Fruit fly (Drosophila melanogaster) whole organism, embryonic: ENCODE data around the gene IntS9.
A peak's percentile ranks its signal among the peaks of the same experiment; 100 is the strongest.

Source experiments
- B-H2 ChIP-seq: fragments of 200-800 bp; sonication (Bioruptor generic); optimal IDR thresholded peaks from 2 replicates; lab custom pipeline; 2018; ENCODE audit warnings: missing biosample characterization, mild to moderate bottlenecking, missing genetic modification characterization
- CG10209 ChIP-seq: fragments of 200-800 bp; sonication (Bioruptor generic); optimal IDR thresholded peaks from 3 replicates; lab custom pipeline; 2017; ENCODE audit warnings: missing biosample characterization, mild to moderate bottlenecking, missing genetic modification characterization, missing genetic modification reagents
- CG11398 ChIP-seq: fragments of 200-800 bp; sonication (Bioruptor generic); optimal IDR thresholded peaks from 2 replicates; lab custom pipeline; 2016; ENCODE audit warnings: missing biosample characterization, missing genetic modification characterization
- CG12104 ChIP-seq: fragments of 200-800 bp; sonication (Bioruptor generic); optimal IDR thresholded peaks from 3 replicates; lab custom pipeline; 2016; ENCODE audit warnings: missing biosample characterization, missing genetic modification characterization
- CG1233 ChIP-seq: fragments of 200-800 bp; sonication (Bioruptor generic); optimal IDR thresholded peaks from 4 replicates; lab custom pipeline; 2018; ENCODE audit warnings: missing biosample characterization, mild to moderate bottlenecking, missing genetic modification characterization
- CG13123 ChIP-seq: fragments of 200-800 bp; sonication (Bioruptor generic); optimal IDR thresholded peaks from 2 replicates; lab custom pipeline; 2016; ENCODE audit warnings: missing biosample characterization, missing genetic modification characterization
- CG13624 ChIP-seq: fragments of 200-800 bp; sonication (Bioruptor generic); optimal IDR thresholded peaks from 2 replicates; lab custom pipeline; 2016; ENCODE audit warnings: missing biosample characterization, missing genetic modification characterization
- CG17328 ChIP-seq: fragments of 200-800 bp; sonication (Bioruptor generic); IDR thresholded peaks from 2 replicates; pipeline ENCODE4 v1.3.6; 2022; ENCODE audit warnings: missing biosample characterization, missing genetic modification characterization
- CG17568 ChIP-seq: fragments of 200-800 bp; sonication (Bioruptor generic); optimal IDR thresholded peaks from 2 replicates; lab custom pipeline; 2018; ENCODE audit warnings: missing biosample characterization, mild to moderate bottlenecking, missing genetic modification characterization, moderate library complexity
- CG18599 ChIP-seq: fragments of 200-800 bp; sonication (Bioruptor generic); optimal IDR thresholded peaks from 3 replicates; lab custom pipeline; 2017; ENCODE audit warnings: missing biosample characterization, missing genetic modification characterization, mild to moderate bottlenecking, moderate library complexity, missing genetic modification reagents
- CG2120 ChIP-seq: fragments of 200-800 bp; sonication (Bioruptor generic); optimal IDR thresholded peaks from 3 replicates; lab custom pipeline; 2016; ENCODE audit warnings: missing biosample characterization, missing genetic modification characterization
- CG2875 ChIP-seq: fragments of 200-800 bp; sonication (Bioruptor generic); optimal IDR thresholded peaks from 2 replicates; lab custom pipeline; 2017; ENCODE audit warnings: missing biosample characterization, mild to moderate bottlenecking, missing genetic modification characterization, missing genetic modification reagents
- CG3163 ChIP-seq: fragments of 200-800 bp; sonication (Bioruptor generic); optimal IDR thresholded peaks from 3 replicates; lab custom pipeline; 2016; ENCODE audit warnings: missing biosample characterization, missing genetic modification characterization
- CG33213 ChIP-seq: fragments of 200-800 bp; sonication (Bioruptor generic); optimal IDR thresholded peaks from 3 replicates; lab custom pipeline; 2016; ENCODE audit warnings: missing biosample characterization, missing genetic modification characterization
- CG42726 ChIP-seq: fragments of 200-800 bp; sonication (Bioruptor generic); IDR thresholded peaks from 2 replicates; pipeline ENCODE4 v1.3.6; 2022; ENCODE audit warnings: missing biosample characterization, missing genetic modification characterization; ENCODE audit not compliant: partially characterized antibody
- CG4424 ChIP-seq: fragments of 200-800 bp; sonication (Bioruptor generic); optimal IDR thresholded peaks from 3 replicates; lab custom pipeline; 2016; ENCODE audit warnings: missing biosample characterization, missing genetic modification characterization
- CG6272 ChIP-seq: fragments of 200-800 bp; sonication (Bioruptor generic); IDR thresholded peaks from 2 replicates; pipeline ENCODE4 v1.3.6; 2022; ENCODE audit warnings: missing biosample characterization, missing genetic modification characterization
- CG9932 ChIP-seq: fragments of 200-800 bp; sonication (Bioruptor generic); IDR thresholded peaks from 2 replicates; pipeline ENCODE4 v1.3.6; 2022; ENCODE audit warnings: missing biosample characterization, missing genetic modification characterization
- CHES-1-like ChIP-seq: fragments of 200-800 bp; sonication (Bioruptor generic); optimal IDR thresholded peaks from 2 replicates; lab custom pipeline; 2016; ENCODE audit warnings: missing biosample characterization, missing genetic modification characterization
- CTCF ChIP-seq: fragments of 200-800 bp; sonication (Bioruptor generic); optimal IDR thresholded peaks from 2 replicates; lab custom pipeline; 2017; ENCODE audit warnings: missing biosample characterization, mild to moderate bottlenecking, missing genetic modification characterization, moderate library complexity
- D ChIP-seq, 2 experiments: fragments of 200-800 bp in 1 of 2; fragments of >200 bp in 1 of 2; sonication (Bioruptor generic) in 1 of 2; optimal IDR thresholded peaks; 2 replicates in 1 of 2; 3 replicates in 1 of 2; lab custom pipeline; 2017; ENCODE audit warnings: mild to moderate bottlenecking in 1 of 2, missing biosample characterization in 1 of 2, missing genetic modification characterization in 1 of 2, missing genetic modification reagents in 1 of 2
- Gug ChIP-seq: fragments of 200-800 bp; sonication (Bioruptor generic); IDR thresholded peaks from 4 replicates; pipeline ENCODE4 v1.3.6; 2022; ENCODE audit warnings: missing biosample characterization, missing genetic modification characterization
- Hand ChIP-seq: fragments of 200-800 bp; sonication (Bioruptor generic); optimal IDR thresholded peaks from 2 replicates; lab custom pipeline; 2017; ENCODE audit warnings: mild to moderate bottlenecking, missing biosample characterization, missing genetic modification reagents, missing genetic modification characterization
- Lhr ChIP-seq: fragments of 200-800 bp; sonication (Bioruptor generic); optimal IDR thresholded peaks from 3 replicates; lab custom pipeline; 2017; ENCODE audit warnings: mild to moderate bottlenecking, missing biosample characterization, missing genetic modification reagents, missing genetic modification characterization
- Meics ChIP-seq: fragments of 200-800 bp; sonication (Bioruptor generic); optimal IDR thresholded peaks from 2 replicates; lab custom pipeline; 2017; ENCODE audit warnings: missing biosample characterization, mild to moderate bottlenecking, missing genetic modification characterization
- NC2β ChIP-seq: fragments of 200-800 bp; sonication (Bioruptor generic); optimal IDR thresholded peaks from 2 replicates; lab custom pipeline; 2016; ENCODE audit warnings: missing biosample characterization, missing genetic modification characterization
- Poxn ChIP-seq: fragments of 200-800 bp; sonication (Bioruptor generic); IDR thresholded peaks from 2 replicates; pipeline ENCODE4 v1.3.6; 2022; ENCODE audit warnings: missing biosample characterization, missing genetic modification characterization
- Sox100B ChIP-seq: fragments of 200-800 bp; sonication (Bioruptor generic); optimal IDR thresholded peaks from 3 replicates; lab custom pipeline; 2018; ENCODE audit warnings: missing biosample characterization, mild to moderate bottlenecking, missing genetic modification characterization
- Sry-δ ChIP-seq: fragments of 200-800 bp; sonication (Bioruptor generic); optimal IDR thresholded peaks from 2 replicates; lab custom pipeline; 2016; ENCODE audit warnings: missing biosample characterization, missing genetic modification characterization
- Xbp1 ChIP-seq: fragments of 200-800 bp; sonication (Bioruptor generic); optimal IDR thresholded peaks from 3 replicates; lab custom pipeline; 2016; ENCODE audit warnings: missing biosample characterization, mild to moderate bottlenecking, missing genetic modification characterization
- crc ChIP-seq: fragments of 200-800 bp; sonication (Bioruptor generic); optimal IDR thresholded peaks from 2 replicates; lab custom pipeline; 2016; ENCODE audit warnings: missing biosample characterization, missing genetic modification characterization
- dysf ChIP-seq: fragments of 200-800 bp; sonication (Bioruptor generic); IDR thresholded peaks from 3 replicates; pipeline ENCODE4 v1.3.6; 2022; ENCODE audit warnings: missing biosample characterization, missing genetic modification characterization
- fru ChIP-seq: fragments of >200 bp; optimal IDR thresholded peaks from 2 replicates; lab custom pipeline; 2017
- gcm2 ChIP-seq: fragments of 200-800 bp; sonication (Bioruptor generic); optimal IDR thresholded peaks from 2 replicates; lab custom pipeline; 2016; ENCODE audit warnings: missing biosample characterization, missing genetic modification characterization
- gfzf ChIP-seq: fragments of 200-800 bp; sonication (Bioruptor generic); optimal IDR thresholded peaks from 2 replicates; lab custom pipeline; 2016; ENCODE audit warnings: missing biosample characterization, mild to moderate bottlenecking, missing genetic modification characterization, moderate library complexity
- gsb-n ChIP-seq: fragments of 200-800 bp; sonication (Bioruptor generic); optimal IDR thresholded peaks from 3 replicates; lab custom pipeline; 2018; ENCODE audit warnings: missing biosample characterization, mild to moderate bottlenecking, missing genetic modification characterization
- hb ChIP-seq: fragments of 200-800 bp; sonication (Bioruptor generic); IDR thresholded peaks from 3 replicates; pipeline ENCODE4 v1.3.6; 2022; ENCODE audit warnings: missing biosample characterization, missing genetic modification characterization; ENCODE audit not compliant: partially characterized antibody
- hbn ChIP-seq: fragments of 200-800 bp; sonication (Bioruptor generic); IDR thresholded peaks from 2 replicates; pipeline ENCODE4 v1.3.6; 2022; ENCODE audit warnings: missing biosample characterization, missing genetic modification characterization; ENCODE audit not compliant: partially characterized antibody
- kay ChIP-seq: fragments of 200-800 bp; sonication (Bioruptor generic); optimal IDR thresholded peaks from 2 replicates; lab custom pipeline; 2016; ENCODE audit warnings: missing biosample characterization, missing genetic modification characterization
- klu ChIP-seq: fragments of 200-800 bp; sonication (Bioruptor generic); IDR thresholded peaks from 2 replicates; pipeline ENCODE4 v1.3.6; 2022; ENCODE audit warnings: missing biosample characterization, missing genetic modification characterization
- luna ChIP-seq: fragments of 200-800 bp; sonication (Bioruptor generic); optimal IDR thresholded peaks from 2 replicates; lab custom pipeline; 2016; ENCODE audit warnings: missing biosample characterization, missing genetic modification characterization
- nerfin-2 ChIP-seq: fragments of 200-800 bp; sonication (Bioruptor generic); IDR thresholded peaks from 2 replicates; pipeline ENCODE4 v1.3.6; 2022; ENCODE audit warnings: missing biosample characterization, missing genetic modification characterization; ENCODE audit not compliant: partially characterized antibody
- nom ChIP-seq: fragments of 200-800 bp; sonication (Bioruptor generic); optimal IDR thresholded peaks from 2 replicates; lab custom pipeline; 2017; ENCODE audit warnings: missing biosample characterization, missing genetic modification characterization, mild to moderate bottlenecking, moderate library complexity, missing genetic modification reagents
- psq ChIP-seq: fragments of 200-800 bp; sonication (Bioruptor generic); optimal IDR thresholded peaks from 2 replicates; lab custom pipeline; 2017; ENCODE audit warnings: missing biosample characterization, missing genetic modification characterization
- pzg ChIP-seq: fragments of 200-800 bp; sonication (Bioruptor generic); optimal IDR thresholded peaks from 3 replicates; lab custom pipeline; 2018; ENCODE audit warnings: missing biosample characterization, mild to moderate bottlenecking, missing genetic modification characterization, moderate library complexity
- sc ChIP-seq, 3 experiments: fragments of >200 bp in 2 of 3; fragments of 200-800 bp in 1 of 3; sonication (Bioruptor generic) in 1 of 3; optimal IDR thresholded peaks; 2 replicates in 2 of 3; 3 replicates in 1 of 3; lab custom pipeline; 2017; ENCODE audit warnings: mild to moderate bottlenecking in 1 of 3, missing biosample characterization in 1 of 3, missing genetic modification characterization in 1 of 3, missing genetic modification reagents in 1 of 3
- shn ChIP-seq: fragments of 200-800 bp; sonication (Bioruptor generic); optimal IDR thresholded peaks from 3 replicates; lab custom pipeline; 2016; ENCODE audit warnings: missing biosample characterization, missing genetic modification characterization
- zen ChIP-seq: fragments of 200-800 bp; sonication (Bioruptor generic); optimal IDR thresholded peaks from 3 replicates; lab custom pipeline; 2018; ENCODE audit warnings: missing biosample characterization, mild to moderate bottlenecking, missing genetic modification characterization, moderate library complexity
- zfh1 ChIP-seq: fragments of 200-800 bp; sonication (Bioruptor generic); IDR thresholded peaks from 3 replicates; pipeline ENCODE4 v1.3.6; 2022; ENCODE audit warnings: missing biosample characterization, missing genetic modification characterization

Gene IntS9

dm6 chr3L:16128973-16129745, 23.7 kb upstream of the IntS9 start, which contains the start of gene SsRbeta (continued):
- peak; percentile 79 for TF ChIP-seq zfh1 (GFP tag; lab: Robert Waterston, UW)
- peak; percentile 12 for TF ChIP-seq CG18599
- no peak for TF ChIP-seq CG10209 (GFP tag; lab: Kevin White, UChicago)
- peak; percentile 51 for TF ChIP-seq gfzf (GFP tag; lab: Kevin White, UChicago)
- peak; percentile 18 for TF ChIP-seq Lhr (GFP tag; lab: Kevin White, UChicago)
- TF ChIP-seq CG13624 (GFP tag; lab: Kevin White, UChicago), result peak; percentile 43
- no peak for TF ChIP-seq zen (tag; lab: Kevin White, UChicago)
- TF ChIP-seq CG17328 (GFP tag; lab: Robert Waterston, UW), result peak; percentile 75
- no peak for TF ChIP-seq psq (GFP tag; lab: Kevin White, UChicago)
- no peak for TF ChIP-seq Poxn (GFP tag; lab: Robert Waterston, UW)
- no peak for TF ChIP-seq CG2120 (GFP tag; lab: Kevin White, UChicago)
- TF ChIP-seq shn, result no peak
- TF ChIP-seq hbn (GFP tag; lab: Robert Waterston, UW), result peak; percentile 61
- TF ChIP-seq CG9932 (GFP tag; lab: Robert Waterston, UW), result peak; percentile 76
- TF ChIP-seq CG13123 (GFP tag; lab: Kevin White, UChicago), result no peak
- TF ChIP-seq CG4424 (GFP tag; lab: Kevin White, UChicago), result peak; percentile 48
- no peak for TF ChIP-seq gcm2 (GFP tag; lab: Kevin White, UChicago)
- TF ChIP-seq nerfin-2, result peak; percentile 45
- no peak for TF ChIP-seq nom (GFP tag; lab: Kevin White, UChicago)
- TF ChIP-seq CG42726 (GFP tag; lab: Robert Waterston, UW), result peak; percentile 78; the same call in 1 of the 2 replicates
- TF ChIP-seq CTCF (GFP tag; lab: Kevin White, UChicago), result peak; percentile 3
- no peak for TF ChIP-seq CG1233 (GFP tag; lab: Kevin White, UChicago)
- TF ChIP-seq B-H2 (GFP tag; lab: Kevin White, UChicago), result peak; percentile 29
- TF ChIP-seq hb (GFP tag; lab: Robert Waterston, UW), result peak; percentile 61; the same call in 1 of the 3 replicates
- no peak for TF ChIP-seq D (optimal IDR thresholded peaks at IDR 0.05; lab: Kevin White, UChicago)
- no peak for TF ChIP-seq D (GFP tag; optimal IDR thresholded peaks at IDR 0.05; lab: Kevin White, UChicago)
- peak; percentile 60 for TF ChIP-seq CHES-1-like (GFP tag; lab: Kevin White, UChicago)
- TF ChIP-seq Sox100B, result peak; percentile 34
- no peak for TF ChIP-seq sc (optimal IDR thresholded peaks at IDR 0.05; lab: Kevin White, UChicago)
- TF ChIP-seq sc (GFP tag; optimal IDR thresholded peaks at IDR 0.05; lab: Kevin White, UChicago), result no peak
- TF ChIP-seq kay, result peak; percentile 28
- peak; percentile 61 for TF ChIP-seq NC2β (GFP tag; lab: Kevin White, UChicago)
- TF ChIP-seq Meics (GFP tag; lab: Kevin White, UChicago), result peak; percentile 43
- peak; percentile 4 for TF ChIP-seq CG2875 (GFP tag; lab: Kevin White, UChicago)
- no peak for TF ChIP-seq CG11398 (GFP tag; lab: Kevin White, UChicago)
- peak; percentile 71 for TF ChIP-seq Gug (GFP tag; lab: Robert Waterston, UW)
- no peak for TF ChIP-seq gsb-n (tag; lab: Kevin White, UChicago)
- TF ChIP-seq Xbp1 (GFP tag; lab: Kevin White, UChicago), result peak; percentile 48
- TF ChIP-seq CG33213 (GFP tag; lab: Kevin White, UChicago), result no peak
- TF ChIP-seq dysf (GFP tag; lab: Robert Waterston, UW), result no peak; the same call in 2 of the 3 replicates
- no peak for TF ChIP-seq fru (lab: Kevin White, UChicago)
- peak; percentile 45 for TF ChIP-seq CG12104 (GFP tag; lab: Kevin White, UChicago)
- TF ChIP-seq Sry-δ (GFP tag; lab: Kevin White, UChicago), result peak; percentile 60
- TF ChIP-seq CG6272 (GFP tag; lab: Robert Waterston, UW), result no peak
- TF ChIP-seq CG3163 (GFP tag; lab: Kevin White, UChicago), result no peak
- no peak for TF ChIP-seq crc (GFP tag; lab: Kevin White, UChicago)
- no peak for TF ChIP-seq luna (GFP tag; lab: Kevin White, UChicago)
- TF ChIP-seq Hand, result no peak
- TF ChIP-seq CG17568 (GFP tag; lab: Kevin White, UChicago), result no peak
- TF ChIP-seq klu (GFP tag; lab: Robert Waterston, UW), result no peak
- TF ChIP-seq pzg (GFP tag; lab: Kevin White, UChicago), result peak; percentile 91
